Worm (Caenorhabditis elegans) whole organism, L4 larva: ENCODE data around the gene srh-52.
A peak's percentile ranks its signal among the peaks of the same experiment; 100 is the strongest.

Experiments used
- F26F4.8 ChIP-seq: fragments of 200-800 bp; sonication (Bioruptor generic); conservative IDR thresholded peaks from 2 replicates; pipeline ENCODE4 v1.3.6; 2022; ENCODE audit warnings: missing genetic modification characterization, missing compliant biosample characterization
- F44E2.7 ChIP-seq: fragments of 200-800 bp; sonication (Bioruptor generic); IDR thresholded peaks from 2 replicates; pipeline ENCODE4 v2.1.2; 2022; ENCODE audit warnings: missing genetic modification characterization, missing compliant biosample characterization
- T20F7.1 ChIP-seq: fragments of 200-800 bp; sonication (Bioruptor generic); optimal IDR thresholded peaks from 2 replicates; lab custom pipeline; 2018; ENCODE audit warnings: mild to moderate bottlenecking, missing genetic modification characterization, missing compliant biosample characterization
- aly-2 ChIP-seq: sonication (generic microtip); optimal IDR thresholded peaks from 2 replicates; lab custom pipeline; 2018; ENCODE audit warnings: missing biosample characterization, missing genetic modification characterization
- attf-4 ChIP-seq: sonication (generic microtip); optimal IDR thresholded peaks from 3 replicates; lab custom pipeline; 2017; ENCODE audit warnings: missing biosample characterization, missing genetic modification characterization
- ceh-20 ChIP-seq: fragments of 200-800 bp; sonication (Bioruptor generic); IDR thresholded peaks from 2 replicates; pipeline ENCODE4 v1.3.6; 2022; ENCODE audit warnings: missing genetic modification reagents, missing genetic modification characterization, missing compliant biosample characterization
- ceh-44 ChIP-seq: fragments of 200-800 bp; sonication (Bioruptor generic); IDR thresholded peaks from 2 replicates; pipeline ENCODE4 v1.3.6; 2022; ENCODE audit warnings: missing genetic modification reagents, missing genetic modification characterization, missing compliant biosample characterization
- ceh-82 ChIP-seq: sonication (generic microtip); optimal IDR thresholded peaks from 2 replicates; lab custom pipeline; 2017; ENCODE audit warnings: missing biosample characterization, missing genetic modification characterization
- cey-2 ChIP-seq: sonication (generic microtip); optimal IDR thresholded peaks from 3 replicates; lab custom pipeline; 2017; ENCODE audit warnings: missing genetic modification characterization, mild to moderate bottlenecking, missing compliant biosample characterization, antibody characterized with exemption, borderline replicate concordance; ENCODE audit not compliant: insufficient read depth
- daf-16 ChIP-seq, 3 experiments: sonication (generic microtip); optimal IDR thresholded peaks; 2 replicates each; lab custom pipeline; 2016 to 2017; ENCODE audit warnings: missing genetic modification characterization in 3 of 3, missing genetic modification reagents in 3 of 3, mild to moderate bottlenecking in 2 of 3, missing compliant biosample characterization in 2 of 3, missing biosample characterization in 1 of 3, moderate library complexity in 1 of 3
- dmd-6 ChIP-seq: fragments of 200-800 bp; sonication (Bioruptor generic); IDR thresholded peaks from 2 replicates; pipeline ENCODE4 v1.3.6; 2022; ENCODE audit warnings: missing genetic modification reagents, missing genetic modification characterization, missing compliant biosample characterization
- dmd-8 ChIP-seq: fragments of 200-800 bp; sonication (Bioruptor generic); IDR thresholded peaks from 2 replicates; pipeline ENCODE4 v1.3.6; 2022; ENCODE audit warnings: missing genetic modification characterization, missing compliant biosample characterization
- dmd-9 ChIP-seq: fragments of 200-800 bp; sonication (Bioruptor generic); IDR thresholded peaks from 2 replicates; pipeline ENCODE4 v1.3.6; 2022; ENCODE audit warnings: missing genetic modification reagents, missing genetic modification characterization, missing compliant biosample characterization
- duxl-1 ChIP-seq: sonication (generic microtip); optimal IDR thresholded peaks from 2 replicates; lab custom pipeline; 2016; ENCODE audit warnings: mild to moderate bottlenecking, missing genetic modification characterization, moderate library complexity, missing compliant biosample characterization; ENCODE audit not compliant: poor library complexity
- dve-1 ChIP-seq: sonication (generic microtip); optimal IDR thresholded peaks from 2 replicates; lab custom pipeline; 2017; ENCODE audit warnings: antibody characterized with exemption, mild to moderate bottlenecking, missing genetic modification characterization, missing compliant biosample characterization; ENCODE audit not compliant: insufficient read depth
- hif-1 ChIP-seq, 2 experiments: sonication (generic microtip); optimal IDR thresholded peaks; 2 replicates each; lab custom pipeline; 2016 to 2017; ENCODE audit warnings: missing compliant biosample characterization in 2 of 2, missing genetic modification characterization in 2 of 2, missing genetic modification reagents in 2 of 2, missing genotype in 2 of 2, mild to moderate bottlenecking in 1 of 2
- hlh-11 ChIP-seq: fragments of 200-800 bp; sonication (Bioruptor generic); optimal IDR thresholded peaks from 2 replicates; lab custom pipeline; 2018; ENCODE audit warnings: mild to moderate bottlenecking, missing genetic modification characterization, missing compliant biosample characterization
- jun-1 ChIP-seq: fragments of 150-350 bp; optimal IDR thresholded peaks from 2 replicates; lab custom pipeline; 2014; ENCODE audit warnings: missing biosample characterization, missing genetic modification reagents, missing genetic modification characterization
- lim-7 ChIP-seq: fragments of 200-800 bp; sonication (Bioruptor generic); IDR thresholded peaks from 2 replicates; pipeline ENCODE4 v1.3.6; 2022; ENCODE audit warnings: missing genetic modification characterization, missing compliant biosample characterization
- lir-3 ChIP-seq: sonication (generic microtip); optimal IDR thresholded peaks from 2 replicates; lab custom pipeline; 2016; ENCODE audit warnings: mild to moderate bottlenecking, missing genetic modification characterization, missing compliant biosample characterization
- madf-5 ChIP-seq, 2 experiments: fragments of 200-800 bp; sonication (Bioruptor generic); IDR thresholded peaks; 2 replicates each; pipeline ENCODE4 v1.3.6; 2022; ENCODE audit warnings: missing compliant biosample characterization in 2 of 2, missing genetic modification characterization in 2 of 2
- mdl-1 ChIP-seq, 2 experiments: fragments of 150-350 bp in 1 of 2; sonication (generic microtip) in 1 of 2; optimal IDR thresholded peaks; 2 replicates each; lab custom pipeline; 2014 to 2017; ENCODE audit warnings: missing biosample characterization in 2 of 2, missing genetic modification characterization in 2 of 2
- mep-1 ChIP-seq: fragments of 150-350 bp; sonication (generic microtip); optimal IDR thresholded peaks from 3 replicates; lab custom pipeline; 2014; ENCODE audit warnings: missing biosample characterization, missing genetic modification characterization
- nhr-10 ChIP-seq: fragments of 150-350 bp; optimal IDR thresholded peaks from 2 replicates; lab custom pipeline; 2014; ENCODE audit warnings: missing biosample characterization, missing genetic modification characterization
- nhr-28 ChIP-seq: fragments of 150-350 bp; optimal IDR thresholded peaks from 2 replicates; lab custom pipeline; 2014; ENCODE audit warnings: missing biosample characterization, missing genetic modification characterization
- nhr-41 ChIP-seq: fragments of 200-800 bp; sonication (Bioruptor generic); IDR thresholded peaks from 2 replicates; pipeline ENCODE4 v1.3.6; 2022; ENCODE audit warnings: missing genetic modification reagents, missing genetic modification characterization, missing compliant biosample characterization
- nhr-48 ChIP-seq: sonication (generic microtip); optimal IDR thresholded peaks from 2 replicates; lab custom pipeline; 2016; ENCODE audit warnings: mild to moderate bottlenecking, missing genetic modification characterization, missing compliant biosample characterization
- nhr-6 ChIP-seq: fragments of 150-350 bp; optimal IDR thresholded peaks from 2 replicates; lab custom pipeline; 2014; ENCODE audit warnings: missing biosample characterization, missing genetic modification characterization
- nhr-76 ChIP-seq: fragments of 150-350 bp; optimal IDR thresholded peaks from 2 replicates; lab custom pipeline; 2014; ENCODE audit warnings: missing biosample characterization, missing genetic modification characterization
- nhr-77 ChIP-seq: fragments of 150-350 bp; optimal IDR thresholded peaks from 2 replicates; lab custom pipeline; 2014; ENCODE audit warnings: missing biosample characterization, missing genetic modification characterization
- php-3 ChIP-seq: fragments of 200-800 bp; sonication (Bioruptor generic); IDR thresholded peaks from 2 replicates; pipeline ENCODE4 v1.3.6; 2022; ENCODE audit warnings: missing genetic modification reagents, missing genetic modification characterization, missing compliant biosample characterization
- pqm-1 ChIP-seq: sonication (generic microtip); optimal IDR thresholded peaks from 2 replicates; lab custom pipeline; 2017; ENCODE audit warnings: missing biosample characterization, missing genetic modification characterization
- sdz-12 ChIP-seq: fragments of 200-800 bp; sonication (Bioruptor generic); optimal IDR thresholded peaks from 2 replicates; lab custom pipeline; 2018; ENCODE audit warnings: mild to moderate bottlenecking, missing genetic modification characterization, missing compliant biosample characterization
- set-16 ChIP-seq: fragments of 200-800 bp; sonication (Bioruptor generic); IDR thresholded peaks from 2 replicates; pipeline ENCODE4 v1.3.6; 2022; ENCODE audit warnings: missing genetic modification reagents, missing genetic modification characterization, missing compliant biosample characterization
- snpc-4 ChIP-seq: fragments of 150-350 bp; optimal IDR thresholded peaks from 2 replicates; lab custom pipeline; 2014; ENCODE audit warnings: missing biosample characterization, missing genetic modification characterization
- unc-62 ChIP-seq, 3 experiments: fragments of 150-350 bp in 1 of 3; sonication (generic microtip); optimal IDR thresholded peaks in 2 of 3; peaks in 1 of 3; 1 replicate in 1 of 3; 2 replicates in 2 of 3; lab custom pipeline; 2014 to 2017; ENCODE audit warnings: missing biosample characterization in 3 of 3, missing genetic modification characterization in 3 of 3, missing genetic modification reagents in 3 of 3, missing genotype in 1 of 3
- zag-1 ChIP-seq: fragments of 150-350 bp; optimal IDR thresholded peaks from 2 replicates; lab custom pipeline; 2014; ENCODE audit warnings: missing biosample characterization, missing genetic modification characterization
- zfp-3 ChIP-seq: fragments of 200-800 bp; sonication (Bioruptor generic); conservative IDR thresholded peaks from 2 replicates; pipeline ENCODE4 v1.3.6; 2022; ENCODE audit warnings: missing genetic modification reagents, missing genetic modification characterization, missing compliant biosample characterization
- ztf-11 ChIP-seq: fragments of 150-350 bp; optimal IDR thresholded peaks from 2 replicates; lab custom pipeline; 2014; ENCODE audit warnings: missing biosample characterization, missing genetic modification characterization
- ztf-7 ChIP-seq: fragments of 150-350 bp; optimal IDR thresholded peaks from 2 replicates; lab custom pipeline; 2014; ENCODE audit warnings: missing biosample characterization, missing genetic modification characterization

The srh-52 gene

DNA sequence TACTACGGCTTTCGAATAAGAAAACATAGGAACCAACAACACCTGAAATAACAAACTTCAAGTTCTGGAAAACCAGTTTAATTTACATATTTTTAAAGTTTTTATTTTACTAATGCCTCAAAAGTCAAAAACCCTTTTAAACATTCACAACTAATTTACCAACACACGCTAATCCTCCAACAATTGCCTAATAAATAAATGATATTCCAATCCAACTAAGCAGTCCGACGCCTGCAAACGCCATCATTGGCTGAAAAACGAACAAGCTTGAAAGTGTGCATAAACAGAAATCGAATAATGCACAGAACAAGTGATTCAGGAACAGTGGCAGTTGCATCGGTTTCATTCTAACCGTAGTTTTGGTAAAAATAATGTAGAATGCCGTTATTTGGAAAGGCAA, 8.4 kb downstream of the srh-52 start:
- TF ChIP-seq hif-1 (tag; optimal IDR thresholded peaks at IDR 0.05; lab: Kevin White, UChicago), result no peak
- peak in 1 of 2 experiments; percentile 95 for TF ChIP-seq unc-62 (GFP tag; optimal IDR thresholded peaks at IDR 0.05 in 1 of 2; lab: Kevin White, UChicago)
- TF ChIP-seq unc-62 (tag; optimal IDR thresholded peaks at IDR 0.05; lab: Kevin White, UChicago), result no peak
- TF ChIP-seq, all 104 proteins: peak for 1

DNA sequence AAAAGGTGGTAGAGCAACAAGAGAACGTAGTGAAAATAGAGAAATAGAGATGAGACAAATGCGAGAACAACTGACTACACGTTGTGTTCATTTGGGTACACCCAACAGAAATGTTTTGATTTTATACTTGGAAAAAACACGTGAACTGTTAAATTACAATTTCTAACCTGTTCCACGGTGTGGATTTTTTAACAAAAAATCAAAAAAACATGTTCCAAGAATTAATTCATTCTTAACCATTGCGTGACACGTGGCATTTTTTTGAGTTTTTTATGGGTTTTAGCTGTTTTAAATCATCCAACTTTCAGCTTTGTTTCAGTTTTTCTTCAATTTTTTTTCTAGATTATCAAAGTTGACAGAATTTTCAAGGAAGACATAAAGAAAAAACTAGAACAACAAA, 14.7 kb downstream of the srh-52 start, which contains the start of gene ech-1.1:
Gene ech-1.1 (minus strand): TSS at position 101 of the 400 bp plus-strand sequence.
- peak; percentile 14 for TF ChIP-seq nhr-28 (tag; lab: Kevin White, UChicago)
- TF ChIP-seq, all 104 proteins: peak for 1; not testable (repeated sequence) for 103

DNA sequence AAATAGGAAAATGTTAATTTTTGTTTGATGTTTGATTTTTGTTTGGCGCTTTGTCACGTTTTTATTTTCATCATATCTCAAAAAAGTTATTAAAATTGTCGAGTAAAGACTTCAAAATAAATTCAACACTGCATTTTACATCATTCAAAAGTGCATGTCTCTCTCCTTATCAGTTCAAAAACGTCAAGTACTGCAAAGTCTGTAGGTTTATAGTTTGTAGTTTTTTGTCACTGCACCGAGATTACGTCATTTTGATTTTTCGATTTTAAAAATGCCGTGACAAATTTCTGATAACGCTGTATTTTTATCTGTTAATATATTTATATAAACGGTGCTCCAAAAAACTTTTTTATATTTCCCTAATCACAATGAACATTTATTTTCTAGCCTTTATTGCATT, 21.5 kb downstream of the srh-52 start, which contains the start of gene C29F3.7:
Gene C29F3.7 (plus strand): TSS at position 254 of the 400 bp plus-strand sequence.
- TF ChIP-seq pqm-1 (tag; lab: Kevin White, UChicago) (peak; percentile 72), daf-16 (GFP tag; optimal IDR thresholded peaks at IDR 0.05; lab: Kevin White, UChicago) (no peak), daf-16 (tag; optimal IDR thresholded peaks at IDR 0.05; lab: Kevin White, UChicago) (peak; percentile 96), nhr-28 (tag; lab: Kevin White, UChicago) (peak; percentile 98), nhr-77 (tag; lab: Kevin White, UChicago) (peak; percentile 86), mep-1 (tag; lab: Kevin White, UChicago) (no peak), hif-1 (tag; optimal IDR thresholded peaks at IDR 0.05; lab: Kevin White, UChicago) (peak in 1 of 2 experiments; percentile 58), F44E2.7 (no peak), nhr-6 (tag; lab: Kevin White, UChicago) (peak; percentile 90), dmd-6 (peak; percentile 99), dmd-9 (no peak), dve-1 (tag; lab: Kevin White, UChicago) (peak; percentile 95), nhr-48 (tag; lab: Kevin White, UChicago) (peak; percentile 91), unc-62 (GFP tag; optimal IDR thresholded peaks at IDR 0.05 in 1 of 2; lab: Kevin White, UChicago) (peak in 1 of 2 experiments; percentile 35), unc-62 (tag; optimal IDR thresholded peaks at IDR 0.05; lab: Kevin White, UChicago) (no peak), attf-4 (no peak), hlh-11 (tag; lab: Kevin White, UChicago) (peak; percentile 85), ceh-44 (GFP tag; lab: Robert Waterston, UW) (no peak), ztf-7 (tag; lab: Kevin White, UChicago) (peak; percentile 77), T20F7.1 (GFP tag; lab: Kevin White, UChicago) (peak; percentile 68), set-16 (GFP tag; lab: Robert Waterston, UW) (no peak), mdl-1 (tag; optimal IDR thresholded peaks at IDR 0.05; lab: Kevin White, UChicago) (peak in 1 of 2 experiments; percentile 77)
- TF ChIP-seq, all 104 proteins: peak for 14

ce11 chrV:15352376-15352775, 23.7 kb downstream of the srh-52 start, which contains the start of gene srx-58:
srx-58 (plus strand) TSS chrV:15352676.
- TF ChIP-seq nhr-10 (no peak), F26F4.8 (no peak), ceh-20 (GFP tag; lab: Robert Waterston, UW) (no peak), cey-2 (tag; lab: Kevin White, UChicago) (no peak), snpc-4 (no peak), zfp-3 (no peak), php-3 (GFP tag; lab: Robert Waterston, UW) (no peak), nhr-41 (GFP tag; lab: Robert Waterston, UW) (no peak), jun-1 (no peak), dmd-8 (GFP tag; lab: Robert Waterston, UW) (no peak)
- TF ChIP-seq, all 104 proteins: peak for 0

- TF ChIP-seq madf-5 (GFP tag; IDR thresholded peaks at IDR 0.05; lab: Robert Waterston, UW) (no peak), ceh-44 (GFP tag; lab: Robert Waterston, UW) (no peak), lir-3 (tag; lab: Kevin White, UChicago) (no peak), ztf-11 (tag; lab: Kevin White, UChicago) (no peak), aly-2 (tag; lab: Kevin White, UChicago) (no peak), mdl-1 (tag; optimal IDR thresholded peaks at IDR 0.05; lab: Kevin White, UChicago) (no peak), duxl-1 (no peak), lim-7 (GFP tag; lab: Robert Waterston, UW) (no peak), ceh-82 (tag; lab: Kevin White, UChicago) (no peak), zag-1 (tag; lab: Kevin White, UChicago) (no peak), sdz-12 (GFP tag; lab: Kevin White, UChicago) (no peak), nhr-76 (tag; lab: Kevin White, UChicago) (no peak)
Observed at ce11 chrV:15350615-15351014, 25.5 kb downstream of the srh-52 start, which contains the start of gene clec-231. clec-231 (minus strand) TSS chrV:15350715.
